Fruit fly (Drosophila melanogaster) whole organism, embryonic: ENCODE data around the gene Vps2.
A peak's percentile ranks its signal among the peaks of the same experiment; 100 is the strongest.

Experiments
- Atf3 ChIP-seq: fragments of 200-800 bp; sonication (Bioruptor generic); optimal IDR thresholded peaks from 3 replicates; lab custom pipeline; 2016; ENCODE audit warnings: missing biosample characterization, missing genetic modification characterization
- BtbVII ChIP-seq: fragments of 200-800 bp; sonication (Bioruptor generic); optimal IDR thresholded peaks from 3 replicates; lab custom pipeline; 2017; ENCODE audit warnings: missing biosample characterization, mild to moderate bottlenecking, missing genetic modification characterization
- CG11456 ChIP-seq: fragments of 200-800 bp; sonication (Bioruptor generic); IDR thresholded peaks from 3 replicates; pipeline ENCODE4 v1.3.6; 2022; ENCODE audit warnings: missing biosample characterization, missing genetic modification characterization
- CG11723 ChIP-seq: fragments of 200-800 bp; sonication (Bioruptor generic); optimal IDR thresholded peaks from 2 replicates; lab custom pipeline; 2017; ENCODE audit warnings: missing biosample characterization, mild to moderate bottlenecking, missing genetic modification characterization
- CG15073 ChIP-seq: fragments of 200-800 bp; sonication (Bioruptor generic); optimal IDR thresholded peaks from 2 replicates; lab custom pipeline; 2016; ENCODE audit warnings: missing biosample characterization, missing genetic modification characterization
- CG15514 ChIP-seq: fragments of 200-800 bp; sonication (Bioruptor generic); optimal IDR thresholded peaks from 3 replicates; lab custom pipeline; 2017; ENCODE audit warnings: missing biosample characterization, missing genetic modification characterization, mild to moderate bottlenecking, moderate library complexity, missing genetic modification reagents
- CG2678 ChIP-seq: fragments of 200-800 bp; sonication (Bioruptor generic); optimal IDR thresholded peaks from 3 replicates; lab custom pipeline; 2019; ENCODE audit warnings: missing biosample characterization, mild to moderate bottlenecking, missing genetic modification characterization, moderate library complexity
- CG2712 ChIP-seq: fragments of 200-800 bp; optimal IDR thresholded peaks from 3 replicates; lab custom pipeline; 2019; ENCODE audit warnings: missing biosample characterization, mild to moderate bottlenecking, missing genetic modification characterization, moderate library complexity
- CG34224 ChIP-seq: fragments of 200-800 bp; sonication (Bioruptor generic); IDR thresholded peaks from 3 replicates; pipeline ENCODE4 v1.3.6; 2022; ENCODE audit warnings: missing biosample characterization, missing genetic modification characterization; ENCODE audit not compliant: partially characterized antibody
- CG3838 ChIP-seq: fragments of 200-800 bp; sonication (Bioruptor generic); optimal IDR thresholded peaks from 3 replicates; lab custom pipeline; 2016; ENCODE audit warnings: missing biosample characterization, missing genetic modification characterization
- CG8290 ChIP-seq, 3 experiments: fragments of 200-800 bp; sonication (Bioruptor generic); optimal IDR thresholded peaks; 2 replicates each; lab custom pipeline; 2016 to 2019; ENCODE audit warnings: missing biosample characterization in 3 of 3, missing genetic modification characterization in 3 of 3, mild to moderate bottlenecking in 2 of 3, moderate library complexity in 1 of 3
- CG8924 ChIP-seq: fragments of 200-800 bp; optimal IDR thresholded peaks from 3 replicates; lab custom pipeline; 2019; ENCODE audit warnings: missing biosample characterization, mild to moderate bottlenecking, missing genetic modification characterization, moderate library complexity
- CG8944 ChIP-seq: fragments of 200-800 bp; sonication (Bioruptor generic); optimal IDR thresholded peaks from 3 replicates; lab custom pipeline; 2016; ENCODE audit warnings: missing biosample characterization, missing genetic modification characterization
- Dip3 ChIP-seq: fragments of 200-800 bp; sonication (Bioruptor generic); optimal IDR thresholded peaks from 3 replicates; lab custom pipeline; 2016; ENCODE audit warnings: missing biosample characterization, missing genetic modification characterization
- Doc3 ChIP-seq: fragments of 200-800 bp; sonication (Bioruptor generic); IDR thresholded peaks from 3 replicates; pipeline ENCODE4 v1.3.6; 2022; ENCODE audit warnings: missing biosample characterization, missing genetic modification characterization; ENCODE audit not compliant: partially characterized antibody
- Ets65A ChIP-seq: fragments of 200-800 bp; sonication (Bioruptor generic); peaks from one replicate; lab custom pipeline; 2016; ENCODE audit warnings: missing biosample characterization, missing genetic modification characterization
- Hr3 ChIP-seq: fragments of 200-800 bp; sonication (Bioruptor generic); optimal IDR thresholded peaks from 3 replicates; lab custom pipeline; 2016; ENCODE audit warnings: missing biosample characterization, missing genetic modification characterization
- Kr ChIP-seq: fragments of 200-800 bp; sonication (Bioruptor generic); optimal IDR thresholded peaks from 2 replicates; lab custom pipeline; 2017; ENCODE audit warnings: missing biosample characterization, mild to moderate bottlenecking, missing genetic modification characterization
- Opbp ChIP-seq: fragments of 200-800 bp; sonication (Bioruptor generic); IDR thresholded peaks from 3 replicates; pipeline ENCODE4 v1.3.6; 2022; ENCODE audit warnings: missing biosample characterization, missing genetic modification characterization; ENCODE audit not compliant: partially characterized antibody
- Poxn ChIP-seq: fragments of 200-800 bp; sonication (Bioruptor generic); IDR thresholded peaks from 2 replicates; pipeline ENCODE4 v1.3.6; 2022; ENCODE audit warnings: missing biosample characterization, missing genetic modification characterization
- TFAM ChIP-seq: fragments of 200-800 bp; sonication (Bioruptor generic); optimal IDR thresholded peaks from 2 replicates; lab custom pipeline; 2017; ENCODE audit warnings: missing biosample characterization, missing genetic modification characterization, inconsistent platforms
- aop ChIP-seq: fragments of 200-800 bp; sonication (Bioruptor generic); IDR thresholded peaks from 2 replicates; pipeline ENCODE4 v1.3.6; 2022; ENCODE audit warnings: missing biosample characterization, missing genetic modification characterization
- ap ChIP-seq: fragments of 200-800 bp; sonication (Bioruptor generic); IDR thresholded peaks from 2 replicates; pipeline ENCODE4 v1.3.6; 2022; ENCODE audit warnings: missing biosample characterization, missing genetic modification characterization
- ase ChIP-seq: fragments of 200-800 bp; sonication (Bioruptor generic); IDR thresholded peaks from 3 replicates; pipeline ENCODE4 v1.3.6; 2022; ENCODE audit warnings: missing biosample characterization, missing genetic modification characterization
- ato ChIP-seq: fragments of 200-800 bp; sonication (Bioruptor generic); IDR thresholded peaks from 2 replicates; pipeline ENCODE4 v1.3.6; 2022; ENCODE audit warnings: missing biosample characterization, missing genetic modification characterization; ENCODE audit not compliant: partially characterized antibody
- cato ChIP-seq: fragments of 200-800 bp; sonication (Bioruptor generic); optimal IDR thresholded peaks from 2 replicates; lab custom pipeline; 2016; ENCODE audit warnings: missing biosample characterization, missing genetic modification characterization, borderline replicate concordance
- ci ChIP-seq: fragments of 200-800 bp; sonication (Bioruptor generic); IDR thresholded peaks from 3 replicates; pipeline ENCODE4 v1.3.6; 2022; ENCODE audit warnings: missing biosample characterization, missing genetic modification characterization
- corto ChIP-seq: fragments of 200-800 bp; sonication (Bioruptor generic); optimal IDR thresholded peaks from 2 replicates; lab custom pipeline; 2016; ENCODE audit warnings: missing biosample characterization, mild to moderate bottlenecking, missing genetic modification characterization, moderate library complexity
- da ChIP-seq: fragments of 200-800 bp; sonication (Bioruptor generic); optimal IDR thresholded peaks from 2 replicates; lab custom pipeline; 2016; ENCODE audit warnings: missing biosample characterization, missing genetic modification characterization
- eyg ChIP-seq: fragments of 200-800 bp; sonication (Bioruptor generic); optimal IDR thresholded peaks from 3 replicates; lab custom pipeline; 2016; ENCODE audit warnings: missing biosample characterization, missing genetic modification characterization
- gcm ChIP-seq: fragments of 200-800 bp; sonication (Bioruptor generic); optimal IDR thresholded peaks from 2 replicates; lab custom pipeline; 2019; ENCODE audit warnings: missing biosample characterization, mild to moderate bottlenecking, missing genetic modification characterization, moderate library complexity
- hth ChIP-seq: fragments of >200 bp; optimal IDR thresholded peaks from 2 replicates; lab custom pipeline; 2017; ENCODE audit warnings: inconsistent platforms
- lilli ChIP-seq: fragments of 200-800 bp; sonication (Bioruptor generic); optimal IDR thresholded peaks from 3 replicates; lab custom pipeline; 2016; ENCODE audit warnings: missing biosample characterization, missing genetic modification characterization
- nerfin-1 ChIP-seq: fragments of 200-800 bp; sonication (Bioruptor generic); optimal IDR thresholded peaks from 3 replicates; lab custom pipeline; 2019; ENCODE audit warnings: missing biosample characterization, mild to moderate bottlenecking, missing genetic modification characterization, moderate library complexity
- nerfin-2 ChIP-seq: fragments of 200-800 bp; sonication (Bioruptor generic); IDR thresholded peaks from 2 replicates; pipeline ENCODE4 v1.3.6; 2022; ENCODE audit warnings: missing biosample characterization, missing genetic modification characterization; ENCODE audit not compliant: partially characterized antibody
- otp ChIP-seq: fragments of 200-800 bp; sonication (Bioruptor generic); IDR thresholded peaks from 3 replicates; pipeline ENCODE4, ENCODE4 v1.3.6; 2022; ENCODE audit warnings: missing biosample characterization, missing genetic modification characterization
- prd ChIP-seq, 3 experiments: fragments of >200 bp in 2 of 3; fragments of 200-800 bp in 1 of 3; sonication (Bioruptor generic) in 1 of 3; optimal IDR thresholded peaks in 2 of 3; IDR thresholded peaks in 1 of 3; 2 replicates in 2 of 3; 3 replicates in 1 of 3; pipeline versions ENCODE4 v1.3.6 to Lab custom; 2017 to 2022; ENCODE audit warnings: missing biosample characterization in 1 of 3, missing genetic modification characterization in 1 of 3
- psq ChIP-seq: fragments of 200-800 bp; sonication (Bioruptor generic); optimal IDR thresholded peaks from 2 replicates; lab custom pipeline; 2017; ENCODE audit warnings: missing biosample characterization, missing genetic modification characterization
- pzg ChIP-seq: fragments of 200-800 bp; sonication (Bioruptor generic); optimal IDR thresholded peaks from 3 replicates; lab custom pipeline; 2018; ENCODE audit warnings: missing biosample characterization, mild to moderate bottlenecking, missing genetic modification characterization, moderate library complexity
- scrt ChIP-seq: fragments of 200-800 bp; sonication (Bioruptor generic); optimal IDR thresholded peaks from 2 replicates; lab custom pipeline; 2018; ENCODE audit warnings: missing biosample characterization, mild to moderate bottlenecking, missing genetic modification characterization, moderate library complexity
- seq ChIP-seq: fragments of 200-800 bp; sonication (Bioruptor generic); IDR thresholded peaks from 2 replicates; pipeline ENCODE4 v1.3.6; 2022; ENCODE audit warnings: missing biosample characterization, missing genetic modification characterization
- stwl ChIP-seq: fragments of 200-800 bp; sonication (Bioruptor generic); optimal IDR thresholded peaks from 3 replicates; lab custom pipeline; 2018; ENCODE audit warnings: missing biosample characterization, mild to moderate bottlenecking, missing genetic modification characterization, moderate library complexity
- tna ChIP-seq: fragments of 200-800 bp; sonication (Bioruptor generic); IDR thresholded peaks from 2 replicates; pipeline ENCODE4 v1.3.6; 2022; ENCODE audit warnings: missing biosample characterization, missing genetic modification characterization; ENCODE audit not compliant: partially characterized antibody
- twi ChIP-seq: fragments of 200-800 bp; optimal IDR thresholded peaks from 2 replicates; lab custom pipeline; 2019; ENCODE audit warnings: missing biosample characterization, mild to moderate bottlenecking, missing genetic modification characterization, moderate library complexity
- tx ChIP-seq: fragments of 200-800 bp; sonication (Bioruptor generic); optimal IDR thresholded peaks from 2 replicates; lab custom pipeline; 2016; ENCODE audit warnings: missing biosample characterization, missing genetic modification characterization
- unpg ChIP-seq: fragments of 200-800 bp; sonication (Bioruptor generic); optimal IDR thresholded peaks from 3 replicates; lab custom pipeline; 2018; ENCODE audit warnings: missing biosample characterization, mild to moderate bottlenecking, missing genetic modification characterization, moderate library complexity
- zf30C ChIP-seq: fragments of 200-800 bp; sonication (Bioruptor generic); optimal IDR thresholded peaks from 3 replicates; lab custom pipeline; 2018; ENCODE audit warnings: missing biosample characterization, mild to moderate bottlenecking, missing genetic modification characterization

Vps2 gene

DNA sequence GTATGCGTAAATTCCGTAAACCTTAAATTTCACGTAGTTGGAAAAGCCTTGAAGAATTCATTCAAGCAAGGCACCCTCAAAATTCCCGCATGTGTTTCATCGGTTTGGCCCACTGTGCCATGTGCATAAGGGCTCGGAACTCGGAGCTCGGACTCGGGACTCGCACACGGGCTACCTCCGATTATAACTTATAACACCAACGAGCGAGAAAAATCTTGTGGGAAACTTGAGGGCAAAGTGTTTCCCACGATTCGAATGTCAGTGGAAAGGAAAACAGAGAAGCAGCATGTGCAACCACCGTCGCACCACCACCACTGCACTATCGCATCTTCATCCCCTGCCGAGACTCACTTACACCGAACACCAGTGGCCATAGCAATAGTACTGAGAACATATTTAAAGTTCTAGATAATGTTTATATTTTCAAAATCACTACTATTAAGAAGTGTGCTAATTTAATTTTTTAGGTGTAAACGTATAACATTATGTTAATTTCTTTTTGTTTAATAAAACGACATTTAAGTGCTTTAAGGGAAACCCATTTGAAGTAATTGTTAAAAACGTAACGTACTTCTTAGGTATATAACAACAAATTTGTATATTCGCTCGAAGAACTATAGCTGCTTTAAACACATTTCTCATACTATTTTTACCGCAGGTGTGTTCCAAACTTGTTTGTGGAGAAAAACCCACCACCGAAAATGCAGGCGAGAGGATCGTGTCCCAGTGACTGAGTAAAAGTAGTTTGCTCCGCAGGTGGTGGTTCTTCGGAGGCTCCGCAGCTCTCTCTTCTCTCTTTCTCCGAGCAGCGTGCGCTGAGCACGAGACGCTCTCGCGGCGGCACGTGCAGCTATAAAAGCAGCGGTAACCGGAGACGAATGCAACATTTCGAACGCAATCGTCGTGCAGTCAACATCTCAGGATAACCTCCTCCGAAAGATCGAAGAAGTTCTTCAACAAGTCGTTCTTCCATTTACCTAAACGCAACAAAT lies 16.2 kb upstream of the Vps2 start (continued):
- TF ChIP-seq Poxn (no peak), twi (tag; lab: Kevin White, UChicago) (peak; percentile 95), prd (optimal IDR thresholded peaks at IDR 0.05; lab: Kevin White, UChicago) (no peak), prd (GFP tag; IDR thresholded peaks at IDR 0.05; lab: Robert Waterston, UW) (peak; percentile 88), seq (GFP tag; lab: Robert Waterston, UW) (peak; percentile 49), CG8290 (GFP tag; optimal IDR thresholded peaks at IDR 0.05; lab: Kevin White, UChicago) (peak; percentile 88), CG8290 (tag; optimal IDR thresholded peaks at IDR 0.05; lab: Kevin White, UChicago) (peak in 1 of 2 experiments; percentile 97), TFAM (peak; percentile 75), tx (GFP tag; lab: Kevin White, UChicago) (peak; percentile 69), stwl (no peak), nerfin-1 (tag; lab: Kevin White, UChicago) (peak; percentile 94), Doc3 (GFP tag; lab: Robert Waterston, UW) (no peak), BtbVII (peak; percentile 50), Atf3 (peak; percentile 77), Kr (GFP tag; lab: Kevin White, UChicago) (peak; percentile 96), cato (GFP tag; lab: Kevin White, UChicago) (peak; percentile 59), otp (GFP tag; lab: Robert Waterston, UW) (peak; percentile 52; the same call in 1 of the 3 replicates), CG15073 (GFP tag; lab: Kevin White, UChicago) (no peak), Hr3 (peak; percentile 83), scrt (GFP tag; lab: Kevin White, UChicago) (peak; percentile 36), psq (GFP tag; lab: Kevin White, UChicago) (peak; percentile 65), zf30C (GFP tag; lab: Kevin White, UChicago) (no peak), hth (lab: Kevin White, UChicago) (no peak), CG8924 (tag; lab: Kevin White, UChicago) (peak; percentile 98), CG11723 (GFP tag; lab: Kevin White, UChicago) (peak; percentile 89), ap (GFP tag; lab: Robert Waterston, UW) (peak; percentile 71), ato (GFP tag; lab: Robert Waterston, UW) (no peak; the same call in 1 of the 2 replicates), CG3838 (GFP tag; lab: Kevin White, UChicago) (peak; percentile 36), pzg (GFP tag; lab: Kevin White, UChicago) (no peak), eyg (GFP tag; lab: Kevin White, UChicago) (no peak), da (GFP tag; lab: Kevin White, UChicago) (peak; percentile 22), nerfin-2 (GFP tag; lab: Robert Waterston, UW) (no peak), corto (peak; percentile 75), tna (GFP tag; lab: Robert Waterston, UW) (no peak), CG8944 (GFP tag; lab: Kevin White, UChicago) (peak; percentile 44), ci (peak; percentile 57; the same call in 2 of the 3 replicates), CG2712 (peak; percentile 98), CG2678 (peak; percentile 95), CG15514 (no peak), gcm (peak; percentile 97), aop (GFP tag; lab: Robert Waterston, UW) (no peak), CG34224 (GFP tag; lab: Robert Waterston, UW) (no peak), unpg (peak; percentile 90), lilli (GFP tag; lab: Kevin White, UChicago) (peak; percentile 46), ase (GFP tag; lab: Robert Waterston, UW) (no peak; the same call in 2 of the 3 replicates), Dip3 (GFP tag; lab: Kevin White, UChicago) (no peak), Opbp (GFP tag; lab: Robert Waterston, UW) (0 out of 3 replicates have a peak, but pooled peaks have one; percentile 27), Ets65A (peak; percentile 90), CG11456 (no peak)
